Fruit fly (Drosophila melanogaster): Measurements from ENCODE around the gene Sbat.

Sbat gene

DNA sequence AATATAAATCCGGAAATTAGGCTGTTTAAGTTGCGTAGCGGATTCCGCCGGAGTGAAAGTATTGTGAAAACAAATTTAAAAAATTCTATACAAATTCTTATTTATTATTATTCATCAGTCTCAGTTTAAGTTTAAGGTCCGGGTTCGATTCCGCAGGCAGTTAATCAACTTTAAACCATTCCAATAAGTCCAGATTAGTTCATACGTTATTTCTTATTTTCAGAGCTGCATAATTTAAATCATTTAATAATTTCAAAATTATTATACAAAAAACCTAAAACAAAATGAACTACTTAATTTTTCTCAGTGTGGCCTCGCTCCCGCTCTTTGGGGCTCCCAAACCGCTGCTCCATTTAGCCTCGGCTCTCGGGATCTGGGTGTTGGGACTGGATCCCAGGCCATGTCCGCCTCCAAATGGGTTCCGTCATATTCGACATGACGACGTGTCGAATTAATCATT is 47.8 kb upstream of the Sbat start (continued):
- TF ChIP-seq sim (GFP tag; IDR thresholded peaks at IDR 0.05) (peak; percentile 36; the same call in 1 of the 2 replicates), sob (GFP tag; IDR thresholded peaks at IDR 0.05) (peak; percentile 75; the same call in 1 of the 2 replicates), pb (GFP tag; optimal IDR thresholded peaks at IDR 0.05) (no peak), Dll (GFP tag; IDR thresholded peaks at IDR 0.05; ENCODE audit: partially characterized antibody) (no peak), CG4424 (GFP tag; optimal IDR thresholded peaks at IDR 0.05) (peak; percentile 91), Mad (GFP tag; optimal IDR thresholded peaks at IDR 0.05) (peak; percentile 71), CG8924 (tag; optimal IDR thresholded peaks at IDR 0.05) (peak; percentile 94), amos (GFP tag; IDR thresholded peaks at IDR 0.05; ENCODE audit: partially characterized antibody) (no peak), CG10543 (GFP tag; optimal IDR thresholded peaks at IDR 0.05) (peak; percentile 75), CG15073 (GFP tag; optimal IDR thresholded peaks at IDR 0.05) (no peak), CG7745 (tag; optimal IDR thresholded peaks at IDR 0.05) (no peak), Sin3A (optimal IDR thresholded peaks at IDR 0.05) (no peak), CG12769 (tag; optimal IDR thresholded peaks at IDR 0.05) (peak; percentile 70), maf-S (GFP tag; optimal IDR thresholded peaks at IDR 0.05) (peak; percentile 41), CG6654 (GFP tag; optimal IDR thresholded peaks at IDR 0.05) (peak; percentile 72), otp (GFP tag; IDR thresholded peaks at IDR 0.05) (peak; percentile 74; the same call in 1 of the 3 replicates), CG7372 (GFP tag; IDR thresholded peaks at IDR 0.05) (peak; percentile 72), klu (GFP tag; IDR thresholded peaks at IDR 0.05) (peak; percentile 75; the same call in 1 of the 2 replicates), Spps (tag; optimal IDR thresholded peaks at IDR 0.05) (peak; percentile 90), CG18262 (tag; optimal IDR thresholded peaks at IDR 0.05) (peak; percentile 98), Blimp-1 (GFP tag; optimal IDR thresholded peaks at IDR 0.05) (peak; percentile 78), dati (GFP tag; IDR thresholded peaks at IDR 0.05) (0 out of 2 replicates have a peak, but pooled peaks have one; percentile 3), slp2 (GFP tag; optimal IDR thresholded peaks at IDR 0.05) (peak; percentile 29), H2.0 (GFP tag; IDR thresholded peaks at IDR 0.05) (no peak), ranshi (GFP tag; IDR thresholded peaks at IDR 0.05) (peak; percentile 42; the same call in 1 of the 2 replicates), Nf-YC (tag; optimal IDR thresholded peaks at IDR 0.05) (peak; percentile 82), Hand (GFP tag; optimal IDR thresholded peaks at IDR 0.05) (peak; percentile 73), MTF-1 (GFP tag; optimal IDR thresholded peaks at IDR 0.05; ENCODE audit: borderline replicate concordance) (no peak), Meics (GFP tag; optimal IDR thresholded peaks at IDR 0.05) (peak; percentile 92), trh (GFP tag; optimal IDR thresholded peaks at IDR 0.05) (peak; percentile 73), dm (GFP tag; optimal IDR thresholded peaks at IDR 0.05) (no peak), CG7556 (GFP tag; optimal IDR thresholded peaks at IDR 0.05) (peak; percentile 97), CG4730 (GFP tag; IDR thresholded peaks at IDR 0.05) (peak; percentile 57; the same call in 1 of the 2 replicates), CG6175 (GFP tag; IDR thresholded peaks at IDR 0.05) (no peak), Bteb2 (GFP tag; optimal IDR thresholded peaks at IDR 0.05) (peak; percentile 66), eyg (GFP tag; optimal IDR thresholded peaks at IDR 0.05) (no peak), CG12659 (GFP tag; optimal IDR thresholded peaks at IDR 0.05) (peak; percentile 94), CG1024 (GFP tag; IDR thresholded peaks at IDR 0.05) (no peak), Drgx (GFP tag; IDR thresholded peaks at IDR 0.05) (peak; percentile 79), Sry-δ (GFP tag; optimal IDR thresholded peaks at IDR 0.05) (peak; percentile 8), cas (GFP tag; IDR thresholded peaks at IDR 0.05) (0 out of 2 replicates have a peak, but pooled peaks have one; percentile 10), CG12155 (GFP tag; optimal IDR thresholded peaks at IDR 0.05) (peak; percentile 71), Sry-β (GFP tag; optimal IDR thresholded peaks at IDR 0.05) (peak; percentile 46), bigmax (GFP tag; optimal IDR thresholded peaks at IDR 0.05) (no peak), zen (tag; optimal IDR thresholded peaks at IDR 0.05) (peak; percentile 65), Xbp1 (GFP tag; optimal IDR thresholded peaks at IDR 0.05) (peak; percentile 87), unpg (GFP tag; optimal IDR thresholded peaks at IDR 0.05) (peak; percentile 88), CG10366 (GFP tag; IDR thresholded peaks at IDR 0.05) (peak; percentile 72), lbe (GFP tag; optimal IDR thresholded peaks at IDR 0.05) (peak; percentile 76), pan (optimal IDR thresholded peaks at IDR 0.05) (no peak), pan (GFP tag; optimal IDR thresholded peaks at IDR 0.05 in 1 of 2, IDR thresholded peaks at IDR 0.05 in 1 of 2) (peak in 1 of 2 experiments; percentile 62)
